Fruit fly (Drosophila melanogaster): ENCODE data around the gene CG32687.
A peak's percentile ranks its signal among the peaks of the same experiment; 100 is the strongest.

DNA sequence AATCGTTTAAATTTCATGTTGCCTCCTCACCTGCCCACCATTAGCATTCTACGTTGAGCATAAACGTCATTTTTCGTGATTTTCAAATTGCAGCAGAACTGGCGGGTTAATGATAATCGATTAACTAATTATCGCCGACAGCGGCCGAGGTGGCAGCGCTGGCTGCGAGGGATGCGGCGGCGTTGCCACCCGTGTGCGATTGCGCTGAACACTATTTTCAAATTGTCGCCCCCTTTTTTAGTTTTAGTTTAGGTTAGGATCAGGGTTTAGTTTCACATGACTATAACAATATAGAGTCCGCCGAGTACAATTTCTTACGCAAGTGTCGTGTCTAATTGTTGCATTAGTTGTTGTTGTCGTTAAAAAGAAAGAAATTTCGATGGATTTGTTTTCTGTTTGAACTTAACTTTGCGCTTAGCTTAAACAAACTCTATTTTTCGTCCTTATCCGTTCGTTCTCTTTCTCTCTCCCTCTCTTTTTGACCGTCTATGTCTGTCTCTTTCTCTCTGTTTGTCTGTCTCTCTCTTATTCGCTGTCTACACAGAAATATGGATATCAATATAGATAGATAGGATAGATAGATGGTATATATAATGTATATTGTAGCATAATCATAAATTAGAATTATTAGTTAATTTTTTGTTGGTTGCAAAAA lies 23.8 kb downstream of the CG32687 start:
- TF ChIP-seq CG8478 (optimal IDR thresholded peaks at IDR 0.05) (peak; percentile 18), CTCF (optimal IDR thresholded peaks at IDR 0.05) (peak in 1 of 2 experiments; percentile 20)

Measured in S2 (cell line).